Worm (Caenorhabditis elegans) whole organism, L3 larva: ENCODE results near the gene col-14.

Experiments used
- R02D3.7 ChIP-seq: fragments of 150-350 bp; optimal IDR thresholded peaks from 2 replicates; lab custom pipeline; 2014; ENCODE audit warnings: missing biosample characterization, missing genetic modification characterization
- ZK546.5 ChIP-seq: sonication (generic microtip); optimal IDR thresholded peaks from 2 replicates; lab custom pipeline; 2017; ENCODE audit warnings: missing biosample characterization, missing genetic modification characterization
- aly-2 ChIP-seq: fragments of 150-350 bp; optimal IDR thresholded peaks from 2 replicates; lab custom pipeline; 2014; ENCODE audit warnings: missing biosample characterization, missing genetic modification characterization
- ceh-16 ChIP-seq: sonication (generic microtip); optimal IDR thresholded peaks from 2 replicates; lab custom pipeline; 2017; ENCODE audit warnings: missing biosample characterization, missing genetic modification characterization
- ceh-28 ChIP-seq: fragments of 150-350 bp; optimal IDR thresholded peaks from 2 replicates; lab custom pipeline; 2014; ENCODE audit warnings: missing biosample characterization, missing genetic modification reagents, missing genetic modification characterization
- ceh-82 ChIP-seq: fragments of 150-350 bp; optimal IDR thresholded peaks from 2 replicates; lab custom pipeline; 2014; ENCODE audit warnings: missing biosample characterization, missing genetic modification characterization
- ceh-9 ChIP-seq: sonication (generic microtip); optimal IDR thresholded peaks from 2 replicates; lab custom pipeline; 2018; ENCODE audit warnings: missing biosample characterization, missing genetic modification characterization
- egl-27 ChIP-seq: sonication (generic microtip); optimal IDR thresholded peaks from 4 replicates; lab custom pipeline; 2017; ENCODE audit warnings: missing biosample characterization, missing genetic modification reagents, missing genetic modification characterization
- egl-5 ChIP-seq: fragments of 150-350 bp; optimal IDR thresholded peaks from 2 replicates; lab custom pipeline; 2017; ENCODE audit warnings: missing biosample characterization, missing genetic modification reagents, missing genetic modification characterization, inconsistent platforms
- elt-1 ChIP-seq: fragments of 150-350 bp; optimal IDR thresholded peaks from 2 replicates; lab custom pipeline; 2014; ENCODE audit warnings: missing biosample characterization, missing genetic modification characterization
- elt-2 ChIP-seq: sonication (generic microtip); optimal IDR thresholded peaks from 2 replicates; lab custom pipeline; 2016; ENCODE audit warnings: missing genetic modification reagents, mild to moderate bottlenecking, missing genetic modification characterization, missing compliant biosample characterization
- eor-1 ChIP-seq, 2 experiments: fragments of 150-350 bp; optimal IDR thresholded peaks; 2 replicates each; lab custom pipeline; 2014 to 2018; ENCODE audit warnings: missing biosample characterization in 2 of 2, missing genetic modification characterization in 2 of 2
- fkh-10 ChIP-seq: sonication (generic microtip); optimal IDR thresholded peaks from 2 replicates; lab custom pipeline; 2017; ENCODE audit warnings: missing biosample characterization, missing genetic modification reagents, missing genetic modification characterization
- fos-1 ChIP-seq: fragments of 150-350 bp; optimal IDR thresholded peaks from 2 replicates; lab custom pipeline; 2014; ENCODE audit warnings: missing biosample characterization, missing genetic modification characterization
- hmg-11 ChIP-seq: sonication (generic microtip); optimal IDR thresholded peaks from 2 replicates; lab custom pipeline; 2016; ENCODE audit warnings: missing genetic modification characterization, missing compliant biosample characterization
- lin-15B ChIP-seq: fragments of 150-350 bp; optimal IDR thresholded peaks from 2 replicates; lab custom pipeline; 2014; ENCODE audit warnings: missing biosample characterization, missing genetic modification characterization
- mdl-1 ChIP-seq: fragments of 150-350 bp; optimal IDR thresholded peaks from 2 replicates; lab custom pipeline; 2014; ENCODE audit warnings: missing biosample characterization, missing genetic modification characterization
- mml-1 ChIP-seq: fragments of 150-350 bp; sonication (generic microtip); optimal IDR thresholded peaks from 3 replicates; lab custom pipeline; 2014; ENCODE audit warnings: missing biosample characterization, missing genetic modification characterization
- nfya-1 ChIP-seq: sonication (generic microtip); optimal IDR thresholded peaks from 2 replicates; lab custom pipeline; 2017; ENCODE audit warnings: missing genetic modification characterization, mild to moderate bottlenecking, missing compliant biosample characterization, antibody characterized with exemption, moderate library complexity; ENCODE audit not compliant: insufficient read depth
- nhr-11 ChIP-seq: fragments of 150-350 bp; optimal IDR thresholded peaks from 2 replicates; lab custom pipeline; 2014; ENCODE audit warnings: missing biosample characterization, missing genetic modification characterization
- nhr-12 ChIP-seq: fragments of 150-350 bp; optimal IDR thresholded peaks from 2 replicates; lab custom pipeline; 2014; ENCODE audit warnings: missing biosample characterization, missing genetic modification characterization
- nhr-23 ChIP-seq: fragments of 150-350 bp; optimal IDR thresholded peaks from 2 replicates; lab custom pipeline; 2014; ENCODE audit warnings: missing biosample characterization, missing genetic modification reagents, missing genetic modification characterization
- nhr-28 ChIP-seq: fragments of 150-350 bp; optimal IDR thresholded peaks from 2 replicates; lab custom pipeline; 2014; ENCODE audit warnings: missing biosample characterization, missing genetic modification characterization
- nhr-67 ChIP-seq: fragments of 150-350 bp; optimal IDR thresholded peaks from 2 replicates; lab custom pipeline; 2014; ENCODE audit warnings: missing biosample characterization, missing genetic modification characterization
- pha-4 ChIP-seq: fragments of 150-350 bp; optimal IDR thresholded peaks from 2 replicates; lab custom pipeline; 2014; ENCODE audit warnings: missing biosample characterization, missing genetic modification reagents, missing genetic modification characterization
- pqm-1 ChIP-seq: fragments of 150-350 bp; optimal IDR thresholded peaks from 2 replicates; lab custom pipeline; 2017; ENCODE audit warnings: missing biosample characterization, missing genetic modification characterization, inconsistent platforms
- sea-2 ChIP-seq: fragments of 150-350 bp; sonication (generic microtip); optimal IDR thresholded peaks from 4 replicates; lab custom pipeline; 2014; ENCODE audit warnings: missing biosample characterization, missing genetic modification reagents, missing genetic modification characterization
- skn-1 ChIP-seq: fragments of 150-350 bp; optimal IDR thresholded peaks from 2 replicates; lab custom pipeline; 2014; ENCODE audit warnings: missing biosample characterization, missing genetic modification characterization
- snpc-4 ChIP-seq: fragments of 150-350 bp; optimal IDR thresholded peaks from 2 replicates; lab custom pipeline; 2014; ENCODE audit warnings: missing biosample characterization, missing genetic modification characterization
- tbx-2 ChIP-seq: sonication (generic microtip); optimal IDR thresholded peaks from 2 replicates; lab custom pipeline; 2016; ENCODE audit warnings: mild to moderate bottlenecking, missing genetic modification characterization, missing compliant biosample characterization
- unc-39 ChIP-seq: sonication (generic microtip); optimal IDR thresholded peaks from 4 replicates; lab custom pipeline; 2017; ENCODE audit warnings: missing biosample characterization, missing genetic modification characterization
- unc-62 ChIP-seq: fragments of 150-350 bp; sonication (generic microtip); optimal IDR thresholded peaks from 4 replicates; lab custom pipeline; 2014; ENCODE audit warnings: missing biosample characterization, missing genetic modification reagents, missing genetic modification characterization
- zag-1 ChIP-seq: fragments of 150-350 bp; optimal IDR thresholded peaks from 2 replicates; lab custom pipeline; 2014; ENCODE audit warnings: missing biosample characterization, missing genetic modification characterization
- ztf-11 ChIP-seq: fragments of 150-350 bp; optimal IDR thresholded peaks from 2 replicates; lab custom pipeline; 2014; ENCODE audit warnings: missing biosample characterization, missing genetic modification characterization
- ztf-4 ChIP-seq: fragments of 150-350 bp; optimal IDR thresholded peaks from 2 replicates; lab custom pipeline; 2014; ENCODE audit warnings: missing biosample characterization, missing genetic modification characterization

The col-14 gene

DNA sequence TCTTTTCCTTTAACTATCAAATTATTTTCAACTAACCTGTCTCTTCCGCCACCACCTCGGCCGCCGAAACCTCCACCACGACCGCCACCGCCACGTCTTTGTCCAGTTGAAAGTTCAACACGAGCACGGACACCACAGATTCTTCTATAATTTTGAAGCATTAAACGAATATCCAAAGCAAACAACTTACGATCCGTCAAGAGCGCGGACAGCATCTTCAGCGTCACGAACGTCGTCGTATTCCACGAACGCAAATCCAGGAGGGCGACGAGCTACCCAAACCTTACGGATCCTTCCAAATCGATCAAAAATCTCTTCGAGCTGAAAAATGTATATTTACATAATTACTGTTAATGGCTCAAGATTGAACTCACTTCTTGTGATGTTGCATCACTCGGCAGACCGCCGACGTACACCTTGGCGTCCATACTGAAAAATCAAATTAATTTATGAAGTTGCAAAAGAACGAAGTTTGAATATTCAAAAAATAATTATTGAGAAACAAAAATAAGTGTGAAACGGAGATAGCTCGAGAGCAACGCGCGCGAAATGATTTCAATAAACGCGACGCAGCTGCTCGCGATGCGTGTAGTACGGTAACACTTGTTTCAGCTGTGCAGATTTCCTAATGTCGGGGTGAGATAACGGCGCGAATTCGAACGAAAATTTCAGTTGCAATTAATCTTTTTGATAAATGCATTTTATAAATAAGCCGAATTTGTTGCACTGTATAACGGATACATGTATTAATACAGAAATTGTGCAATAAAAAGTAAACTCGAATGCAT lies 37.8 kb downstream of the col-14 start, which contains the start of gene rsp-6 (continued):
- TF ChIP-seq unc-39 (no peak), elt-1 (tag; lab: Kevin White, UChicago) (peak; percentile 57), egl-27 (tag; lab: Kevin White, UChicago) (peak; percentile 9), ceh-28 (tag; lab: Kevin White, UChicago) (peak; percentile 40)

DNA sequence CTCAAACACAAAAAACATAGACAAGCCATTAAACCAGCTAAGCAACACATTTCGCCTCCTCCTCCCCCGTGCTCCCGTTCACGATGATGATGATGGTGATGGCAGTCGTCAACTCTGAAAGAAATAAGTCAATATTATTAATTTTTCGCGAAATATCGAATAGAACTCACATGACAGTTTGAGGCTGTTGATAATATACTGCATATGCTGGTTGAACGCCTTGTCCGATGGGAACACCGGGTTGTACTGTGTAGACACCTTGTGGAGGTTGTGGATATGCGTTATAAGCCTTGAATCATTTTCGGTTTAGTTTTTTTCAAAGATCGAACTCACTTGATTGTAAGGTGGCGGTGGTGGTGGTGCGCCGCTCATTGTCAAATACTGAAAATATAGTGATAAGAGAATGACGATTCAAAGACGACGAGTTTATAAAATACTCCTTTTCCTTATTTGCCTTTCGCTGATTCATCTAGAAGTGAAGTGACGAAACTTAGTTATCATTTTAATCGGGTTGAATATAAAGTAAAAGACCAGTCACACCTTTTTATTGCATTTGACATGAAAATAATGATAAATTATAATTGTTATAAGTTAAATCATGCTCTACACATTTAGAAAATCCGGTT lies 38.7 kb downstream of the col-14 start, which contains the start of gene C33H5.13:
Gene C33H5.13 (minus strand): TSS at position 443 of the 626 bp plus-strand sequence.
- TF ChIP-seq pha-4 (tag; lab: Kevin White, UChicago), result peak; percentile 49
- peak; percentile 73 for TF ChIP-seq pqm-1 (tag; lab: Kevin White, UChicago)
- no peak for TF ChIP-seq ZK546.5 (tag; lab: Kevin White, UChicago)
- peak; percentile 79 for TF ChIP-seq elt-2 (tag; lab: Kevin White, UChicago)

- TF ChIP-seq snpc-4 (tag; lab: Kevin White, UChicago) (no peak), tbx-2 (no peak), elt-1 (tag; lab: Kevin White, UChicago) (no peak), ceh-82 (tag; lab: Kevin White, UChicago) (no peak), fos-1 (tag; lab: Kevin White, UChicago) (no peak), unc-62 (GFP tag; lab: Kevin White, UChicago) (no peak), eor-1 (tag; optimal IDR thresholded peaks at IDR 0.05; lab: Kevin White, UChicago) (no peak)
These were observed 41.5 kb downstream of the col-14 start, which contains the start of gene ntp-1 for ce11 chrIV:7794709-7795108. TSS of gene ntp-1 (minus strand) at chrIV:7794809.

- TF ChIP-seq unc-62 (GFP tag; lab: Kevin White, UChicago), result no peak
- TF ChIP-seq elt-1 (tag; lab: Kevin White, UChicago), result no peak
- TF ChIP-seq nhr-23 (tag; lab: Kevin White, UChicago), result no peak
- no peak for TF ChIP-seq hmg-11 (tag; lab: Kevin White, UChicago)
- TF ChIP-seq snpc-4 (tag; lab: Kevin White, UChicago), result no peak
- no peak for TF ChIP-seq egl-27 (tag; lab: Kevin White, UChicago)
- TF ChIP-seq nhr-67, result no peak
- no peak for TF ChIP-seq ceh-16 (tag; lab: Kevin White, UChicago)
- no peak for TF ChIP-seq lin-15B (tag; lab: Kevin White, UChicago)
- TF ChIP-seq mml-1 (tag; lab: Kevin White, UChicago), result no peak
- no peak for TF ChIP-seq zag-1 (tag; lab: Kevin White, UChicago)
- no peak for TF ChIP-seq nfya-1
- TF ChIP-seq fos-1 (tag; lab: Kevin White, UChicago), result no peak
- TF ChIP-seq nhr-11, result no peak
- TF ChIP-seq nhr-12 (tag; lab: Kevin White, UChicago), result no peak
- TF ChIP-seq, all 47 proteins: peak for 0
These were observed 43.4 kb downstream of the col-14 start, which contains the start of gene sgo-1 for ce11 chrIV:7796432-7797113. TSS of gene sgo-1 (minus strand) at chrIV:7796482.

- TF ChIP-seq nhr-28 (tag; lab: Kevin White, UChicago) (no peak), fos-1 (tag; lab: Kevin White, UChicago) (no peak), ztf-11 (tag; lab: Kevin White, UChicago) (no peak), egl-27 (tag; lab: Kevin White, UChicago) (no peak), R02D3.7 (tag; lab: Kevin White, UChicago) (no peak), nhr-23 (tag; lab: Kevin White, UChicago) (no peak), pqm-1 (tag; lab: Kevin White, UChicago) (no peak), skn-1 (tag; lab: Kevin White, UChicago) (no peak), mdl-1 (tag; lab: Kevin White, UChicago) (no peak), sea-2 (GFP tag; lab: Kevin White, UChicago) (no peak), fkh-10 (no peak), aly-2 (tag; lab: Kevin White, UChicago) (no peak), egl-5 (tag; lab: Kevin White, UChicago) (no peak), unc-39 (no peak), ztf-4 (tag; lab: Kevin White, UChicago) (no peak), ceh-9 (tag; lab: Kevin White, UChicago) (no peak), ceh-28 (tag; lab: Kevin White, UChicago) (no peak)
- TF ChIP-seq, all 47 proteins: peak for 0
These were observed 47.1 kb downstream of the col-14 start for ce11 chrIV:7800338-7800737.
